Worm (Caenorhabditis elegans): ENCODE results near the gene set-6.

- TF ChIP-seq snpc-4 (tag; optimal IDR thresholded peaks at IDR 0.05) = no peak
- no peak for TF ChIP-seq nhr-25 (tag; optimal IDR thresholded peaks at IDR 0.05)
- no peak for TF ChIP-seq daf-12 (tag; optimal IDR thresholded peaks at IDR 0.05)
- no peak for TF ChIP-seq nhr-237 (tag; optimal IDR thresholded peaks at IDR 0.05)
- no peak for TF ChIP-seq tbx-2 (tag; optimal IDR thresholded peaks at IDR 0.05)
- TF ChIP-seq fos-1 (tag; optimal IDR thresholded peaks at IDR 0.05) = no peak
- no peak for TF ChIP-seq egl-27 (tag; optimal IDR thresholded peaks at IDR 0.05)
- TF ChIP-seq zag-1 (tag; optimal IDR thresholded peaks at IDR 0.05) = no peak
- no peak for TF ChIP-seq lin-39 (tag; optimal IDR thresholded peaks at IDR 0.05)
- TF ChIP-seq unc-62 (GFP tag; optimal IDR thresholded peaks at IDR 0.05) = no peak
- no peak for TF ChIP-seq elt-1 (tag; optimal IDR thresholded peaks at IDR 0.05)
Measured at ce11 chrX:11941951-11942350, 32.5 kb downstream of the set-6 start, which contains the start of gene F55G7.3.
